Worm (Caenorhabditis elegans): ENCODE data around the gene dro-1.
A peak's percentile ranks its signal among the peaks of the same experiment; 100 is the strongest.
"Not testable (repeated sequence)": the region's sequence is repeated elsewhere in the genome, so short reads cannot be mapped to it uniquely, and the experiment has no call there.

The dro-1 gene

ce11 chrIII:13296289-13296874 is 46.1 kb upstream of the dro-1 start, which contains the start of gene npp-18 (continued):
- 0 out of 2 replicates have a peak, but pooled peaks have one; percentile 26 for TF ChIP-seq ceh-40 (GFP tag; IDR thresholded peaks at IDR 0.05)
- TF ChIP-seq B0019.2 (GFP tag; conservative IDR thresholded peaks at IDR 0.05) = 0 out of 2 replicates have a peak, but pooled peaks have one; percentile 35
- peak; percentile 59 for TF ChIP-seq lin-54 (GFP tag; optimal IDR thresholded peaks at IDR 0.05)
- peak; percentile 83 for TF ChIP-seq K11D2.4 (GFP tag; IDR thresholded peaks at IDR 0.05)
- peak; percentile 55; the same call in 1 of the 2 replicates for TF ChIP-seq cebp-1 (GFP tag; IDR thresholded peaks at IDR 0.05)
- TF ChIP-seq cebp-1 (tag; optimal IDR thresholded peaks at IDR 0.05) = not testable (repeated sequence)
- peak; percentile 88 for TF ChIP-seq Y53G8AR.9 (GFP tag; conservative IDR thresholded peaks at IDR 0.05)
- peak in 1 of 3 experiments; percentile 81 for TF ChIP-seq lin-35 (GFP tag; optimal IDR thresholded peaks at IDR 0.05)
- 0 out of 2 replicates have a peak, but pooled peaks have one; percentile 5 for TF ChIP-seq hsf-1 (GFP tag; IDR thresholded peaks at IDR 0.05)
- TF ChIP-seq ceh-91 (GFP tag; IDR thresholded peaks at IDR 0.05) = peak; percentile 54; the same call in 1 of the 2 replicates
- TF ChIP-seq ztf-28 (GFP tag; IDR thresholded peaks at IDR 0.05) = 0 out of 2 replicates have a peak, but pooled peaks have one; percentile 35
- peak in 1 of 2 experiments; percentile 10 for TF ChIP-seq let-607 (tag; optimal IDR thresholded peaks at IDR 0.05)
- peak; percentile 78 for TF ChIP-seq ceh-100 (GFP tag; IDR thresholded peaks at IDR 0.05)
- peak; percentile 70 for TF ChIP-seq ekl-4 (GFP tag; IDR thresholded peaks at IDR 0.05)
- peak; percentile 43 for TF ChIP-seq efl-1 (GFP tag; optimal IDR thresholded peaks at IDR 0.05)
- peak; percentile 79 for TF ChIP-seq Y67H2A.10 (GFP tag; conservative IDR thresholded peaks at IDR 0.05)
- TF ChIP-seq madf-6 (GFP tag; IDR thresholded peaks at IDR 0.05) = peak; percentile 66
- 0 out of 2 replicates have a peak, but pooled peaks have one; percentile 30 for TF ChIP-seq egl-18 (GFP tag; IDR thresholded peaks at IDR 0.05)

DNA sequence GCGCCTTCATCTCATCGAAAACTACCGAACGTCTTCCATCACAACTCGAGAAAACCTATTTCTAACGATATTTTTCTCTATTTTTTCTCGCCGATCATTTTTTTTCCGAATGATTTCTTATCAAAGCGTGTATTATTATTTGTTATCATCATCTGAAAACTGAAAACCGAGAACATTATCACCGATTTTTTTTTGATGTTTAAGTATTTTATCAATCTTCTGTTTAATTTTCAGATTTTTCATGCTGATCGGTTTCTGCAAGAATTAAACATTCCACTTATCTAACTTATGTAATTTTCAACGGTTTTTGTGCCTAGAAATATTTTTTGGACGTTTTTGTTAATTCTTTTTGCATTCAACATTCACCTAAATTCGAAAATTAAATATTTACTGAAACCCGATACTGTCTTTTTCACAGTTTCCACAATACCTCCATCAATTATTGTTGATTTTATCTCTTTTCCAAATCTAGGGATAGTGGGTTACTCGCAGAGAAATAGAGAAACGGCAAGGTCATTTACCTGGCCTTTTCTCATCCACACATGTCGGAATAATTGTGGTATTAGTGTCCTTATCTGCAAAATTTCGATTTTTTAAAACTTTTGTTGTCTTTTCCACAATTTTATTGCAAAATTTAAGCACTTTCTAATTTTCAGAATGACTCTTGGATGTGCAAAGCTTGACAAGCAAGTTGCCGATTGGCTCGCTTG is 43.6 kb upstream of the dro-1 start, which contains the start of gene pgm-2:
TSS of gene pgm-2 (plus strand) at position 657 of the 710 bp plus-strand sequence.
- TF ChIP-seq sea-2 (GFP tag; IDR thresholded peaks at IDR 0.05) (no peak), tlf-1 (GFP tag; optimal IDR thresholded peaks at IDR 0.05) (peak; percentile 37), hlh-12 (tag; optimal IDR thresholded peaks at IDR 0.05) (no peak), F57A8.1 (GFP tag; optimal IDR thresholded peaks at IDR 0.05) (no peak), dox-1 (GFP tag; IDR thresholded peaks at IDR 0.05) (no peak), nhr-80 (tag; optimal IDR thresholded peaks at IDR 0.05) (peak; percentile 45), repo-1 (tag; optimal IDR thresholded peaks at IDR 0.05) (peak; percentile 58), nfyb-1 (GFP tag; IDR thresholded peaks at IDR 0.05) (0 out of 2 replicates have a peak, but pooled peaks have one; percentile 6), cebp-1 (GFP tag; IDR thresholded peaks at IDR 0.05) (no peak), cebp-1 (tag; optimal IDR thresholded peaks at IDR 0.05) (peak; percentile 5), dpff-1 (tag; optimal IDR thresholded peaks at IDR 0.05) (peak; percentile 39), snpc-1.3 (tag; optimal IDR thresholded peaks at IDR 0.05; ENCODE audit: insufficient read depth) (peak; percentile 7), nfya-2 (GFP tag; IDR thresholded peaks at IDR 0.05) (0 out of 2 replicates have a peak, but pooled peaks have one; percentile 15)

- TF ChIP-seq zfh-2 (GFP tag; conservative IDR thresholded peaks at IDR 0.05) (peak; percentile 69), mxl-1 (tag; optimal IDR thresholded peaks at IDR 0.05) (no peak)
Measured at ce11 chrIII:13301983-13302382, 40.5 kb upstream of the dro-1 start.

DNA sequence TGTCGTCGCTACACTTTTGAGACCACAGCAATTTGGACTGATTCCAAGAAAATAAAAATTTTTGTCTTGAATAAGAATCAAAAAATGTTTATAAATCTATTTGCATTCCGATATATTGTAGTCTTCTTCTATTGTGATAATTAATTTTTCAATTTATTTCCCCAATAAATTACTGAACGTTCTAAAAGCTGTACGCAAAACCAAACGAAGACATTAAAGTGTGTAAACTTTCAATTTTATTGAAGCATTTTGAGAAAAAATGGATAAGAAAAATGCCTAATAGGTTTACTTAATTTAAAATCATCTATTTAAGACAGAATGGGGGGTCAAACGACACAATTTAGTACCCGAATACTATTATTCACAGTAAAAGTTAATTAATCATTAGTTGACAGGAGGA is 39.9 kb upstream of the dro-1 start:
- TF ChIP-seq lsl-1 (GFP tag; optimal IDR thresholded peaks at IDR 0.05) (peak; percentile 2), ztf-25 (GFP tag; IDR thresholded peaks at IDR 0.05) (0 out of 2 replicates have a peak, but pooled peaks have one; percentile 23), Y95B8A.8 (GFP tag; IDR thresholded peaks at IDR 0.05) (0 out of 2 replicates have a peak, but pooled peaks have one; percentile 59), him-1 (tag; optimal IDR thresholded peaks at IDR 0.05) (peak; percentile 14), sea-2 (GFP tag; IDR thresholded peaks at IDR 0.05) (no peak), tlf-1 (GFP tag; optimal IDR thresholded peaks at IDR 0.05) (peak; percentile 49), Y53G8AR.9 (GFP tag; conservative IDR thresholded peaks at IDR 0.05) (peak; percentile 67), egl-18 (GFP tag; IDR thresholded peaks at IDR 0.05) (no peak), Y56A3A.18 (GFP tag; IDR thresholded peaks at IDR 0.05) (no peak), F33H1.4 (GFP tag; IDR thresholded peaks at IDR 0.05) (0 out of 2 replicates have a peak, but pooled peaks have one; percentile 7), hrde-1 (tag; optimal IDR thresholded peaks at IDR 0.05; ENCODE audit: borderline replicate concordance) (peak; percentile 81), ama-1 (optimal IDR thresholded peaks at IDR 0.05) (no peak), ama-1 (GFP tag; optimal IDR thresholded peaks at IDR 0.05) (peak in 1 of 2 experiments; percentile 51), F23B12.7 (tag; optimal IDR thresholded peaks at IDR 0.05; ENCODE audit: insufficient read depth) (no peak)
